Fruit fly (Drosophila melanogaster) whole organism, pupa: ENCODE measurements around the gene CG7054.

Experiments
- CG10348 ChIP-seq: fragments of 200-800 bp; sonication (Bioruptor generic); IDR thresholded peaks from 2 replicates; pipeline ENCODE4 v1.3.6; 2022; ENCODE audit warnings: missing biosample characterization, missing genetic modification characterization
- CG12605 ChIP-seq: fragments of 200-800 bp; sonication (Bioruptor generic); IDR thresholded peaks from 2 replicates; pipeline ENCODE4 v1.3.6; 2022; ENCODE audit warnings: missing biosample characterization, missing genetic modification characterization
- CG13204 ChIP-seq: fragments of 200-800 bp; sonication (Bioruptor generic); optimal IDR thresholded peaks from 2 replicates; lab custom pipeline; 2018; ENCODE audit warnings: missing biosample characterization, mild to moderate bottlenecking, missing genetic modification characterization, moderate library complexity
- CG14655 ChIP-seq: fragments of 200-800 bp; sonication (Bioruptor generic); optimal IDR thresholded peaks from 3 replicates; lab custom pipeline; 2017; ENCODE audit warnings: mild to moderate bottlenecking, missing biosample characterization, missing genetic modification reagents, missing genetic modification characterization
- CG15710 ChIP-seq: fragments of 200-800 bp; sonication (Bioruptor generic); optimal IDR thresholded peaks from 2 replicates; lab custom pipeline; 2018; ENCODE audit warnings: missing biosample characterization, mild to moderate bottlenecking, missing genetic modification characterization, moderate library complexity
- CG17806 ChIP-seq: fragments of 200-800 bp; sonication (Bioruptor generic); optimal IDR thresholded peaks from 2 replicates; lab custom pipeline; 2018; ENCODE audit warnings: missing biosample characterization, mild to moderate bottlenecking, missing genetic modification characterization, moderate library complexity
- CG32121 ChIP-seq: fragments of 200-800 bp; sonication (Bioruptor generic); IDR thresholded peaks from 2 replicates; pipeline ENCODE4 v1.3.6; 2022; ENCODE audit warnings: missing biosample characterization, missing genetic modification characterization
- CG34367 ChIP-seq: fragments of 200-800 bp; sonication (Bioruptor generic); optimal IDR thresholded peaks from 2 replicates; lab custom pipeline; 2018; ENCODE audit warnings: missing biosample characterization, mild to moderate bottlenecking, missing genetic modification characterization
- CG4496 ChIP-seq: fragments of 200-800 bp; sonication (Bioruptor generic); IDR thresholded peaks from 3 replicates; pipeline ENCODE4 v1.3.6; 2022; ENCODE audit warnings: missing biosample characterization, missing genetic modification characterization
- CG8159 ChIP-seq: fragments of 200-800 bp; sonication (Bioruptor generic); optimal IDR thresholded peaks from 3 replicates; lab custom pipeline; 2018; ENCODE audit warnings: missing biosample characterization, mild to moderate bottlenecking, missing genetic modification characterization, moderate library complexity
- CG8301 ChIP-seq: fragments of 200-800 bp; sonication (Bioruptor generic); optimal IDR thresholded peaks from 2 replicates; lab custom pipeline; 2018; ENCODE audit warnings: missing biosample characterization, mild to moderate bottlenecking, missing genetic modification characterization
- CG9948 ChIP-seq: fragments of 200-800 bp; sonication (Bioruptor generic); optimal IDR thresholded peaks from 2 replicates; lab custom pipeline; 2018; ENCODE audit warnings: missing biosample characterization, mild to moderate bottlenecking, missing genetic modification characterization, moderate library complexity
- D1 ChIP-seq: fragments of 200-800 bp; sonication (Bioruptor generic); optimal IDR thresholded peaks from 2 replicates; lab custom pipeline; 2018; ENCODE audit warnings: missing biosample characterization, mild to moderate bottlenecking, missing genetic modification characterization, moderate library complexity
- EcR ChIP-seq: fragments of 200-800 bp; sonication (Bioruptor generic); optimal IDR thresholded peaks from 3 replicates; lab custom pipeline; 2019; ENCODE audit warnings: missing biosample characterization, missing genetic modification characterization, mild to moderate bottlenecking, moderate library complexity, missing genetic modification reagents
- Ets98B ChIP-seq: fragments of 200-800 bp; sonication (Bioruptor generic); IDR thresholded peaks from 2 replicates; pipeline ENCODE4 v1.3.6; 2022; ENCODE audit warnings: missing biosample characterization, missing genetic modification characterization
- Pif1A ChIP-seq: fragments of 200-800 bp; sonication (Bioruptor generic); optimal IDR thresholded peaks from 3 replicates; lab custom pipeline; 2016; ENCODE audit warnings: missing biosample characterization, missing genetic modification characterization
- Pif1B ChIP-seq: fragments of 200-800 bp; sonication (Bioruptor generic); optimal IDR thresholded peaks from 3 replicates; lab custom pipeline; 2016; ENCODE audit warnings: missing biosample characterization, missing genetic modification characterization
- Snoo ChIP-seq: fragments of 200-800 bp; sonication (Bioruptor generic); optimal IDR thresholded peaks from 3 replicates; lab custom pipeline; 2017; ENCODE audit warnings: missing biosample characterization, mild to moderate bottlenecking, missing genetic modification characterization, inconsistent platforms
- fd96Ca ChIP-seq: fragments of 200-800 bp; sonication (Bioruptor generic); IDR thresholded peaks from 3 replicates; pipeline ENCODE4 v1.3.6; 2022; ENCODE audit warnings: missing biosample characterization, missing genetic modification characterization
- gl ChIP-seq: fragments of 200-800 bp; sonication (Bioruptor generic); optimal IDR thresholded peaks from 2 replicates; lab custom pipeline; 2018; ENCODE audit warnings: missing biosample characterization, mild to moderate bottlenecking, missing genetic modification characterization
- rn ChIP-seq: fragments of 200-800 bp; sonication (Bioruptor generic); IDR thresholded peaks from 2 replicates; pipeline ENCODE4 v1.3.6; 2022; ENCODE audit warnings: missing biosample characterization, missing genetic modification characterization

The CG7054 gene

DNA sequence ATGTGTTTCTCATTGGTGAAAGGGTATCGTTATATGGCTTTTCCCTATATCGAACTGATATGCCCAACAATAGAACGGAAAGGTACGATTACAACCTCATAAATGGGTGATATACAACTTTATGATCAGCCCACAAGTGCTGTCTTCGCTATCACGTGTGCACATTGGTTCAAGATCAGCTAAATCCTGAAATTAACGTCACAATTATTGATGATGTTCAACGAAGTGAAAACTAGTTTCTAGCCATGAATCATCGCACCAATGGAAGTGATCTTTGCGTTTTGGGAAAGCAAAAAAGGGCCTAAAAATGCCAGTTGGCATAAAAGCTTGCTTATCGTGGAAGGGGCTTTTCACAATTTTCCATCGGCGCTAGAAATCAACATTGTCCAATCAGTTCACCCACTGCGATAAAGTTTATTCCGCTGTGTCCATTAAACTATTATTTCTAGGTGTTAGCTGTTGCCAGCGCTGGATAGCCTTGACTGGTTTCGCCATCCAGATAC, at the start of gene CG7054:
Gene CG7054 (plus strand): TSS at position 375 of the 503 bp plus-strand sequence.
- TF ChIP-seq CG32121 (GFP tag; lab: Robert Waterston, UW) (no peak), Ets98B (peak; percentile 9; the same call in 1 of the 2 replicates), CG4496 (0 out of 3 replicates have a peak, but pooled peaks have one; percentile 16)
- TF ChIP-seq, all 21 proteins: peak for 2

DNA sequence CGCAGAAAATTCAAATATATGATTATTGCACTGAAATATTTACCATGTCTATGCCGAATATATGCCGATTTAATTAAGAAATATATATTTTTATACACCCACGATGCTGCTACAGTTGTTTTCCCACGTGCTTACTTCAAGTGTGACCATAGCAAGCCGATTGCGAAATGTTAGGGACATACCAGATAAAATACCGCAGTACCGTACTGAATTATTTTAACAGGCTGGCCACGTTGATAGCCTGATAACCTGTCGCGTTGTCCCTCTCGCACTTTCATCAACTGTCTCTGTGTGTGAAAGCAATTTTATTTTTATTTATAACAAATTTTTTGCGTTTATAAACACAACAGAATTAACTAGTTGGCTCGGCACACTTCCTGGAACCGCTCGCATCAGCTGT, 43.9 kb upstream of the CG7054 start, which contains the start of the genes Nop56 and mats:
Gene Nop56 (minus strand): TSS at position 158 of the 400 bp plus-strand sequence.
Gene mats (plus strand): TSS at position 251 of the 400 bp plus-strand sequence.
- TF ChIP-seq CG15710 (no peak), CG4496 (0 out of 3 replicates have a peak, but pooled peaks have one; percentile 29)
- TF ChIP-seq, all 21 proteins: peak for 1

DNA sequence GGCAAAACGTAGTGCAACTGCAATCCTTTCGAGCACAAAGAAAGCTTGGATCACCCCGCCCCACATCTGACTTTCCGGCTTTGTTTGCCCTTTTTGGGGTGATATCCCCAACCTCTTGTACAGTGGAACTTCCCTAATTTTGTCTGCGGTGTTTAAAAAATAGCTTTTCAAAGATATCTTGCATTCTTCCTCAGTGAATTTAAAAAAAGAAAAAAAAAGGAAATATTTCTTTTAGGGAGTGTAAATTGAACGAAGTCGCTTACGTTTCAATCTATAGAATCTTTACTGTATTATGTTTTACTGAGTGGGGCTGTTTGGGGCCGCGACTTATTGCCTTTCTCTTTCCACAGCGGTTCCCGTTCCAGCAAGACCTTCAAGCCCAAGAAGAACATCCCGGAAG, 43.2 kb upstream of the CG7054 start:
- 0 out of 2 replicates have a peak, but pooled peaks have one; percentile 32 for TF ChIP-seq CG10348 (GFP tag; lab: Robert Waterston, UW)
- TF ChIP-seq CG9948 (tag; lab: Kevin White, UChicago), result peak; percentile 49
- peak; percentile 23 for TF ChIP-seq CG34367 (tag; lab: Kevin White, UChicago)
- peak; percentile 60; the same call in 1 of the 2 replicates for TF ChIP-seq CG32121 (GFP tag; lab: Robert Waterston, UW)
- no peak for TF ChIP-seq CG14655
- TF ChIP-seq CG13204, result no peak
- peak; percentile 87 for TF ChIP-seq Snoo (tag; lab: Kevin White, UChicago)
- no peak for TF ChIP-seq D1
- no peak for TF ChIP-seq EcR (GFP tag; lab: Kevin White, UChicago)
- TF ChIP-seq rn (GFP tag; lab: Robert Waterston, UW), result no peak
- no peak for TF ChIP-seq gl
- TF ChIP-seq Pif1A (GFP tag; lab: Kevin White, UChicago), result peak; percentile 74
- no peak for TF ChIP-seq fd96Ca
- TF ChIP-seq CG15710, result peak; percentile 70
- peak; percentile 86 for TF ChIP-seq CG4496
- peak; percentile 55 for TF ChIP-seq CG8159
- peak; percentile 43 for TF ChIP-seq CG17806
- TF ChIP-seq Pif1B (GFP tag; lab: Kevin White, UChicago), result peak; percentile 71
- TF ChIP-seq CG8301 (tag; lab: Kevin White, UChicago), result no peak
- peak; percentile 70 for TF ChIP-seq Ets98B
- TF ChIP-seq CG12605 (GFP tag; lab: Robert Waterston, UW), result peak; percentile 61

DNA sequence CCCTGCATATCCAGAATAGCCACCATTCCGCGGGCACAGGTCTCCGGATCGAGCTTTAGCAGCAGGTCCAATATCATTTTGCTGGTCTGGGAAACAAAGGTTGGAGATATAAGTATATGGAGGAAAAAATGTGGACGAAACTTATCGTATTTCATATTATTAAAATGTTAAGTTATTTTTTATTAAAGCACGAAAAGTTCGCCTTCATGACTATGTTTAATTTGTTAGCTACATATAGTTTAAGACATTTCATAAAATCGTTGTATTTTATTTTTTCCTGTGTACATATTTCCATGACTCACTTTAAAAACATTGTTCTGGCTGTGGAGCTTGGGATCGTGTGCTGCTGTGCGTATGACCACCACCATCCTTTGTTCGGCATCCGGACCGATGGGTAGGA, 40.8 kb upstream of the CG7054 start:
- no peak for TF ChIP-seq CG13204
- peak; percentile 66 for TF ChIP-seq CG8159
- TF ChIP-seq D1, result no peak
- peak; percentile 30 for TF ChIP-seq EcR (GFP tag; lab: Kevin White, UChicago)
- TF ChIP-seq CG34367 (tag; lab: Kevin White, UChicago), result peak; percentile 45
- 0 out of 3 replicates have a peak, but pooled peaks have one; percentile 37 for TF ChIP-seq CG4496
- TF ChIP-seq CG8301 (tag; lab: Kevin White, UChicago), result no peak
- no peak for TF ChIP-seq CG10348 (GFP tag; lab: Robert Waterston, UW)
- no peak for TF ChIP-seq fd96Ca
- peak; percentile 30 for TF ChIP-seq Snoo (tag; lab: Kevin White, UChicago)
- TF ChIP-seq CG15710, result peak; percentile 63
- no peak for TF ChIP-seq CG14655
- TF ChIP-seq rn (GFP tag; lab: Robert Waterston, UW), result no peak
- TF ChIP-seq CG17806, result peak; percentile 58
- peak; percentile 50 for TF ChIP-seq CG9948 (tag; lab: Kevin White, UChicago)
- 0 out of 2 replicates have a peak, but pooled peaks have one; percentile 34 for TF ChIP-seq CG12605 (GFP tag; lab: Robert Waterston, UW)
- no peak for TF ChIP-seq gl
- TF ChIP-seq Ets98B, result no peak
- no peak for TF ChIP-seq CG32121 (GFP tag; lab: Robert Waterston, UW)
- no peak for TF ChIP-seq Pif1B (GFP tag; lab: Kevin White, UChicago)
- TF ChIP-seq Pif1A (GFP tag; lab: Kevin White, UChicago), result no peak
- TF ChIP-seq, all 21 proteins: peak for 9

DNA sequence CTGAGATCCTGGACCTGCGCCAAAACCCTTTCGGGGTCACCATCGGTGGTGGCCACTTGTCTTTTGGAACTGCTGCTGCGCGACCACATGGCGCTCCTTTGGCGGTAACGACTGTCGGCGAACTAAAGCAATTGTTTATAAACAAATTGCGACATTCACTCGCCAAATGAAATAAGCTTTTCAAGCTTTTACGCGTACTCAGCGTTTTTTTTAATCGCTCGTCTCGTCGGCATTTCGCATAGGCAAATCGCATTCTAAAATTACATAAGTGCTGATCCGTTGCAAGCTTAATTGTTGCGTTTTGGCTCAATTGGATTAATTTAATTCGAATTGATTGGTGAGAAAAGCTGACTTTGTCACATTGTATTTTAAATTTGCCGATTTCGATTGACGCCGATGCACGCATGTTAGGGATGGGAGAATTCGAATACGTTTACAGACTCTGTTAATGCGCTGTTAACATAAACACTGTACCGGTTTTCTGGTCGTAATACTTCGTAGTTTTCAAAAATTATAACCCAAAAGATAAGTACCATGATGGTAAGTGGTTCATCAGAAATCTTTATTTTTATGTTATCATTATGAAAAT, 40.1 kb upstream of the CG7054 start, which contains the start of gene pinta:
Gene pinta (minus strand): TSS at position 328 of the 589 bp plus-strand sequence.
- no peak for TF ChIP-seq CG4496
- no peak for TF ChIP-seq CG15710
- TF ChIP-seq CG14655, result no peak
- no peak for TF ChIP-seq Snoo (tag; lab: Kevin White, UChicago)

DNA sequence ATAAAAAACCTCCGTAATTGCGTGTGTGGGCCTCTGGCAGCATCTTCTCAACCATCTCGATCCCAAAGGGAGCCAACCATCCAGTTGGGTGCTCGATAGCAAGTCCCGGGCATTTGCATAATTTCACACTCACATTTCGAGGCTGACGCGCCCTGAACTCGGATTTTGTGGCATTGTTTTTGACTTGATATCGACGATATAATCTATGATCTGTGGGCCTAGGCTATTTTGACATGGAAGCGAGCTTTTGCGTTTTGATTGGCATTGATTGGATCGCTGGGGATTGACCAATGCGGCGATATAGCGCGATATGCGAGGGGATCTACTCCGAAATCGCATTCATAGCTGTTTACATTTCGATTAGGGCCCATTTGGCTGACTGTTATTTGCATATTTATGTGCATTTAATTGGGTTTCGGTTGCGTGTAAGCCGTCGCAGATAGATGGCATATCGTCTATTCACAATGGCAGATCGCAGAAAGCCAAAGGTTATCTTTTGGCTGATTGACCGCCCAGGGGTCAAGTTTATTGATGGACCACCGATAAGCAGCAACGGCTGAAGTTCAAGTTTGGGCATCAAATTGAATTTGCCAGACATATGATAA, 32.5 kb upstream of the CG7054 start:
- TF ChIP-seq fd96Ca (no peak), D1 (no peak), CG10348 (GFP tag; lab: Robert Waterston, UW) (no peak)

DNA sequence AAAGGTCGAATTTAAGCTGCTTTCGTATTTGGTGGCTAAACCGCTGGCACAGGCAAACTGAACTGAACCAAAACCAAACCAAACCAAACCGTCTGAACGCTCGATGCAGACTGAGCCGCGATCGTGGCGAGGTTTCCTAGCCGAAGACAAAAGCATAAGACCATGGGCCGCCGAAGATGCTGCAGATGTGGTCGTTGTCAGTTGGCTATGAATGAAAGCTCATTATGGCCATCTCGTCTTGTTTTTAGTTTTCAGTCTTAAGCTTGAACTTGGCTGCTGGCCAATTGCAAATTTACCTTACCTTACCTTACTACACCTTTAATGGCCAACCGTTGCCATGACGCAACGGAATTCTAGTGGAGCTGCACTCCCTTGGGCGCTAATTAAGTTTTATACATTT, 28.7 kb upstream of the CG7054 start, which contains the start of gene CG13847:
Gene CG13847 (minus strand): TSS at position 101 of the 400 bp plus-strand sequence.
- TF ChIP-seq CG13204 (no peak), Snoo (tag; lab: Kevin White, UChicago) (no peak), CG32121 (GFP tag; lab: Robert Waterston, UW) (no peak), CG8159 (no peak)
- TF ChIP-seq, all 21 proteins: peak for 0
